Fruit fly (Drosophila melanogaster) whole organism, embryonic: Measurements from ENCODE around the gene CG7924.

ENCODE experiments used
- Bgb ChIP-seq: fragments of 200-800 bp; sonication (Bioruptor generic); IDR thresholded peaks from 2 replicates; pipeline ENCODE4 v1.3.6; 2022; ENCODE audit warnings: missing biosample characterization, missing genetic modification characterization; ENCODE audit not compliant: partially characterized antibody
- CG10209 ChIP-seq: fragments of 200-800 bp; sonication (Bioruptor generic); optimal IDR thresholded peaks from 3 replicates; lab custom pipeline; 2017; ENCODE audit warnings: missing biosample characterization, mild to moderate bottlenecking, missing genetic modification characterization, missing genetic modification reagents
- CG10565 ChIP-seq: fragments of 200-800 bp; sonication (Bioruptor generic); optimal IDR thresholded peaks from 3 replicates; lab custom pipeline; 2016; ENCODE audit warnings: missing biosample characterization, mild to moderate bottlenecking, missing genetic modification characterization
- CG12071 ChIP-seq: fragments of 200-800 bp; sonication (Bioruptor generic); optimal IDR thresholded peaks from 3 replicates; lab custom pipeline; 2018; ENCODE audit warnings: missing biosample characterization, mild to moderate bottlenecking, missing genetic modification characterization
- CG13287 ChIP-seq: fragments of 200-800 bp; sonication (Bioruptor generic); IDR thresholded peaks from 2 replicates; pipeline ENCODE4 v1.3.6; 2022; ENCODE audit warnings: missing biosample characterization, missing genetic modification characterization; ENCODE audit not compliant: partially characterized antibody
- CG13424 ChIP-seq: fragments of 200-800 bp; sonication (Bioruptor generic); optimal IDR thresholded peaks from 2 replicates; lab custom pipeline; 2019; ENCODE audit warnings: missing biosample characterization, mild to moderate bottlenecking, missing genetic modification characterization, moderate library complexity
- CG14014 ChIP-seq: fragments of 200-800 bp; sonication (Bioruptor generic); IDR thresholded peaks from 2 replicates; pipeline ENCODE4 v1.3.6; 2022; ENCODE audit warnings: missing biosample characterization, missing genetic modification characterization
- CG16815 ChIP-seq: fragments of 200-800 bp; sonication (Bioruptor generic); optimal IDR thresholded peaks from 3 replicates; lab custom pipeline; 2017; ENCODE audit warnings: missing biosample characterization, mild to moderate bottlenecking, missing genetic modification characterization
- CG17361 ChIP-seq: fragments of 200-800 bp; sonication (Bioruptor generic); IDR thresholded peaks from 3 replicates; pipeline ENCODE4 v1.3.6; 2022; ENCODE audit warnings: missing biosample characterization, missing genetic modification characterization
- CG17612 ChIP-seq: fragments of 200-800 bp; sonication (Bioruptor generic); IDR thresholded peaks from 2 replicates; pipeline ENCODE4 v1.3.6; 2022; ENCODE audit warnings: missing biosample characterization, missing genetic modification characterization
- CG18599 ChIP-seq: fragments of 200-800 bp; sonication (Bioruptor generic); optimal IDR thresholded peaks from 3 replicates; lab custom pipeline; 2017; ENCODE audit warnings: missing biosample characterization, missing genetic modification characterization, mild to moderate bottlenecking, moderate library complexity, missing genetic modification reagents
- CG18619 ChIP-seq: fragments of 200-800 bp; sonication (Bioruptor generic); optimal IDR thresholded peaks from 3 replicates; lab custom pipeline; 2017; ENCODE audit warnings: missing biosample characterization, mild to moderate bottlenecking, missing genetic modification characterization
- CG2678 ChIP-seq: fragments of 200-800 bp; sonication (Bioruptor generic); optimal IDR thresholded peaks from 3 replicates; lab custom pipeline; 2019; ENCODE audit warnings: missing biosample characterization, mild to moderate bottlenecking, missing genetic modification characterization, moderate library complexity
- CG2712 ChIP-seq: fragments of 200-800 bp; optimal IDR thresholded peaks from 3 replicates; lab custom pipeline; 2019; ENCODE audit warnings: missing biosample characterization, mild to moderate bottlenecking, missing genetic modification characterization, moderate library complexity
- CG31441 ChIP-seq: fragments of 200-800 bp; sonication (Bioruptor generic); IDR thresholded peaks from 2 replicates; pipeline ENCODE4 v1.3.6; 2022; ENCODE audit warnings: missing biosample characterization, missing genetic modification characterization
- CG34376 ChIP-seq: fragments of 200-800 bp; sonication (Bioruptor generic); optimal IDR thresholded peaks from 2 replicates; lab custom pipeline; 2018; ENCODE audit warnings: missing biosample characterization, mild to moderate bottlenecking, missing genetic modification characterization
- CG43689 ChIP-seq: fragments of 200-800 bp; sonication (Bioruptor generic); IDR thresholded peaks from 2 replicates; pipeline ENCODE4 v1.3.6; 2022; ENCODE audit warnings: missing biosample characterization, missing genetic modification characterization
- CG6689 ChIP-seq: fragments of 200-800 bp; sonication (Bioruptor generic); IDR thresholded peaks from 2 replicates; pipeline ENCODE4 v1.3.6; 2022; ENCODE audit warnings: missing biosample characterization, missing genetic modification characterization
- CG6791 ChIP-seq: fragments of 200-800 bp; sonication (Bioruptor generic); IDR thresholded peaks from 3 replicates; pipeline ENCODE4 v1.3.6; 2022; ENCODE audit warnings: missing biosample characterization, missing genetic modification characterization; ENCODE audit not compliant: partially characterized antibody
- CG6813 ChIP-seq: fragments of 200-800 bp; sonication (Bioruptor generic); optimal IDR thresholded peaks from 2 replicates; lab custom pipeline; 2017; ENCODE audit warnings: missing biosample characterization, missing genetic modification characterization, mild to moderate bottlenecking, moderate library complexity, missing genetic modification reagents
- CG6854 ChIP-seq: fragments of 200-800 bp; sonication (Bioruptor generic); optimal IDR thresholded peaks from 3 replicates; lab custom pipeline; 2017; ENCODE audit warnings: missing biosample characterization, mild to moderate bottlenecking, missing genetic modification characterization
- CG8924 ChIP-seq: fragments of 200-800 bp; optimal IDR thresholded peaks from 3 replicates; lab custom pipeline; 2019; ENCODE audit warnings: missing biosample characterization, mild to moderate bottlenecking, missing genetic modification characterization, moderate library complexity
- CG9437 ChIP-seq: fragments of 200-800 bp; sonication (Bioruptor generic); optimal IDR thresholded peaks from 2 replicates; lab custom pipeline; 2018; ENCODE audit warnings: missing biosample characterization, mild to moderate bottlenecking, missing genetic modification characterization
- D19A ChIP-seq: fragments of 200-800 bp; optimal IDR thresholded peaks from 3 replicates; lab custom pipeline; 2019; ENCODE audit warnings: missing biosample characterization, mild to moderate bottlenecking, missing genetic modification characterization, moderate library complexity
- Drgx ChIP-seq: fragments of 200-800 bp; sonication (Bioruptor generic); IDR thresholded peaks from 2 replicates; pipeline ENCODE4 v1.3.6; 2022; ENCODE audit warnings: missing biosample characterization, missing genetic modification characterization
- H2.0 ChIP-seq: fragments of 200-800 bp; sonication (Bioruptor generic); IDR thresholded peaks from 2 replicates; pipeline ENCODE4 v1.3.6; 2022; ENCODE audit warnings: missing biosample characterization, missing genetic modification characterization
- HLHmδ ChIP-seq: fragments of 200-800 bp; sonication (Bioruptor generic); optimal IDR thresholded peaks from 2 replicates; lab custom pipeline; 2018; ENCODE audit warnings: missing biosample characterization, mild to moderate bottlenecking, missing genetic modification characterization, moderate library complexity
- Hmx ChIP-seq: fragments of 200-800 bp; sonication (Bioruptor generic); optimal IDR thresholded peaks from 2 replicates; lab custom pipeline; 2016; ENCODE audit warnings: missing biosample characterization, missing genetic modification characterization
- Jarid2 ChIP-seq: fragments of 200-800 bp; sonication (Bioruptor generic); optimal IDR thresholded peaks from 3 replicates; lab custom pipeline; 2017; ENCODE audit warnings: mild to moderate bottlenecking, missing biosample characterization, missing genetic modification reagents, missing genetic modification characterization
- Nf-YC ChIP-seq: fragments of 200-800 bp; optimal IDR thresholded peaks from 3 replicates; lab custom pipeline; 2019; ENCODE audit warnings: missing biosample characterization, mild to moderate bottlenecking, missing genetic modification characterization, moderate library complexity
- Opbp ChIP-seq: fragments of 200-800 bp; sonication (Bioruptor generic); IDR thresholded peaks from 3 replicates; pipeline ENCODE4 v1.3.6; 2022; ENCODE audit warnings: missing biosample characterization, missing genetic modification characterization; ENCODE audit not compliant: partially characterized antibody
- Xbp1 ChIP-seq: fragments of 200-800 bp; sonication (Bioruptor generic); optimal IDR thresholded peaks from 3 replicates; lab custom pipeline; 2016; ENCODE audit warnings: missing biosample characterization, mild to moderate bottlenecking, missing genetic modification characterization
- abd-A ChIP-seq: fragments of 200-800 bp; sonication (Bioruptor generic); optimal IDR thresholded peaks from 3 replicates; lab custom pipeline; 2019; ENCODE audit warnings: missing biosample characterization, mild to moderate bottlenecking, missing genetic modification characterization, moderate library complexity
- al ChIP-seq: fragments of 200-800 bp; sonication (Bioruptor generic); IDR thresholded peaks from 2 replicates; pipeline ENCODE4 v1.3.6; 2022; ENCODE audit warnings: missing biosample characterization, missing genetic modification characterization
- disco-r ChIP-seq: fragments of 200-800 bp; sonication (Bioruptor generic); optimal IDR thresholded peaks from 2 replicates; lab custom pipeline; 2016; ENCODE audit warnings: missing biosample characterization, missing genetic modification characterization
- dpn ChIP-seq, 2 experiments: fragments of 200-800 bp; sonication (Bioruptor generic); optimal IDR thresholded peaks; 3 replicates each; lab custom pipeline; 2016; ENCODE audit warnings: missing biosample characterization in 2 of 2, missing genetic modification characterization in 2 of 2
- kay ChIP-seq: fragments of 200-800 bp; sonication (Bioruptor generic); optimal IDR thresholded peaks from 2 replicates; lab custom pipeline; 2016; ENCODE audit warnings: missing biosample characterization, missing genetic modification characterization
- kni ChIP-seq: fragments of 200-800 bp; sonication (Bioruptor generic); optimal IDR thresholded peaks from 3 replicates; lab custom pipeline; 2017; ENCODE audit warnings: mild to moderate bottlenecking, missing biosample characterization, missing genetic modification reagents, missing genetic modification characterization
- lab ChIP-seq: fragments of 200-800 bp; sonication (Bioruptor generic); optimal IDR thresholded peaks from 3 replicates; lab custom pipeline; 2017; ENCODE audit warnings: missing biosample characterization, missing genetic modification characterization, mild to moderate bottlenecking, moderate library complexity, missing genetic modification reagents
- nau ChIP-seq: fragments of 200-800 bp; sonication (Bioruptor generic); optimal IDR thresholded peaks from 3 replicates; lab custom pipeline; 2017; ENCODE audit warnings: missing biosample characterization, mild to moderate bottlenecking, missing genetic modification characterization, missing genetic modification reagents
- nmo ChIP-seq: fragments of 200-800 bp; sonication (Bioruptor generic); optimal IDR thresholded peaks from 2 replicates; lab custom pipeline; 2018; ENCODE audit warnings: missing biosample characterization, mild to moderate bottlenecking, missing genetic modification characterization, moderate library complexity
- row ChIP-seq: fragments of 200-800 bp; sonication (Bioruptor generic); IDR thresholded peaks from 3 replicates; pipeline ENCODE4 v1.3.6; 2022; ENCODE audit warnings: missing biosample characterization, missing genetic modification characterization
- sens-2 ChIP-seq: fragments of 200-800 bp; sonication (Bioruptor generic); IDR thresholded peaks from 2 replicates; pipeline ENCODE4 v1.3.6; 2022; ENCODE audit warnings: missing biosample characterization, missing genetic modification characterization
- stwl ChIP-seq: fragments of 200-800 bp; sonication (Bioruptor generic); optimal IDR thresholded peaks from 3 replicates; lab custom pipeline; 2018; ENCODE audit warnings: missing biosample characterization, mild to moderate bottlenecking, missing genetic modification characterization, moderate library complexity
- tgo ChIP-seq: fragments of 200-800 bp; sonication (Bioruptor generic); IDR thresholded peaks from 3 replicates; pipeline ENCODE4 v1.3.6; 2022; ENCODE audit warnings: missing biosample characterization, missing genetic modification characterization
- trem ChIP-seq: fragments of 200-800 bp; optimal IDR thresholded peaks from 3 replicates; lab custom pipeline; 2019; ENCODE audit warnings: missing biosample characterization, mild to moderate bottlenecking, missing genetic modification characterization, moderate library complexity
- vvl ChIP-seq: fragments of 200-800 bp; sonication (Bioruptor generic); IDR thresholded peaks from 2 replicates; pipeline ENCODE4 v1.3.6; 2022; ENCODE audit warnings: missing biosample characterization, missing genetic modification characterization

CG7924 gene

DNA sequence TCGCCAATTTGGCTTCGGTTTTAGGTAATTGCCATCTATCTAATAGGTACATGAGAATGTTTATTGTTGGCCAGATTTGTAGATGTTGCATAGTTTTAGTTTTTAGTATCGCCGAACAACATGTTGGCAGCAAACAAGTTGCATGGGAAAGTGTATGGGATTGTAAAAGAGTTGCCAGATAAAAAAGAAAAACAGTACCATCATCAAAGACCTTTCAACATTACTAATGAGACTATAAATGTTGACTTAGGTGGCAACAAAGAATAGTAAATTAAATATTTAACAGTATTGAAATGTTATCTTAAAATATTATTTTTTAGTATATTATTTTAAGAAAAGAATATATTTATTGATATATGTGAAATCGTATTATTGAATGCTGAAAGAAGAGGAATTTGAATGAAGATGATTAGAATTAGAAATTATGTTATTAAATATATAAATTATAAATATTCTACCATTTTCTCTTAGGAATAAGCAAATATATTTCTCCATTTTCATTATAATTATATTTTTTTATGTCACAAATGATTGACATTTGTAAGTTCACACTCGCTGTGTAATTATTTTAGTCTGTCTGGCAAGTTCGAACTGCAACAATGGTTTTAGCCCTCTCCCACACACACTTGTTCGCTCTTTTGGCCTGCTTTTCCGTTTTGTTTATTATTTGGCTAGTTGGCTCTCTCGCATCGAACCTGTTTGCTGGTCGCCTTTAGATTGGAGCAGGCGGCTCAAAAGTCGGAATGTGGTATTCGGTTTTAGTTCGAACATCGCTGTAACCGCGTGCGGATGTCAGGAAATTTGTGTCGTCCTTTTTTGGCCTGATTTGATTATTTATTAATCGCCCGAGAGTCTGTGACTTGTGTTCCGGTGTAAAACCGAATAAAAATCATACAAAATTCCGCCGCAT, 28.4 kb upstream of the CG7924 start (continued):
- TF ChIP-seq CG9437 (GFP tag; lab: Kevin White, UChicago) (peak; percentile 40), Jarid2 (peak; percentile 93), vvl (GFP tag; lab: Robert Waterston, UW) (peak; percentile 36; the same call in 1 of the 2 replicates), D19A (tag; lab: Kevin White, UChicago) (peak; percentile 25), CG2712 (tag; lab: Kevin White, UChicago) (peak; percentile 37), CG6813 (peak; percentile 22), Hmx (GFP tag; lab: Kevin White, UChicago) (no peak), kni (GFP tag; lab: Kevin White, UChicago) (peak; percentile 38), CG6791 (GFP tag; lab: Robert Waterston, UW) (0 out of 3 replicates have a peak, but pooled peaks have one; percentile 13), lab (GFP tag; lab: Kevin White, UChicago) (peak; percentile 40), Opbp (GFP tag; lab: Robert Waterston, UW) (no peak), CG16815 (no peak), Bgb (GFP tag; lab: Robert Waterston, UW) (peak; percentile 58; the same call in 1 of the 2 replicates), trem (tag; lab: Kevin White, UChicago) (peak; percentile 27), Xbp1 (peak; percentile 37), CG17361 (GFP tag; lab: Robert Waterston, UW) (peak; percentile 63; the same call in 2 of the 3 replicates), al (GFP tag; lab: Robert Waterston, UW) (no peak), CG18619 (peak; percentile 19), H2.0 (GFP tag; lab: Robert Waterston, UW) (peak; percentile 44; the same call in 1 of the 2 replicates), Drgx (peak; percentile 56; the same call in 1 of the 2 replicates), tgo (GFP tag; lab: Robert Waterston, UW) (peak; percentile 43; the same call in 1 of the 3 replicates), CG12071 (peak; percentile 9), row (GFP tag; lab: Robert Waterston, UW) (peak; percentile 76), CG10209 (GFP tag; lab: Kevin White, UChicago) (peak; percentile 50), disco-r (GFP tag; lab: Kevin White, UChicago) (no peak), CG6689 (peak; percentile 31; the same call in 1 of the 2 replicates), kay (GFP tag; lab: Kevin White, UChicago) (no peak), CG14014 (GFP tag; lab: Robert Waterston, UW) (0 out of 2 replicates have a peak, but pooled peaks have one; percentile 11), nmo (GFP tag; lab: Kevin White, UChicago) (peak; percentile 27), nau (GFP tag; lab: Kevin White, UChicago) (peak; percentile 31), CG34376 (GFP tag; lab: Kevin White, UChicago) (peak; percentile 19), CG13424 (tag; lab: Kevin White, UChicago) (peak; percentile 55), CG17612 (GFP tag; lab: Robert Waterston, UW) (no peak), CG2678 (tag; lab: Kevin White, UChicago) (peak; percentile 73), CG8924 (tag; lab: Kevin White, UChicago) (peak; percentile 6), HLHmδ (GFP tag; lab: Kevin White, UChicago) (no peak), abd-A (tag; lab: Kevin White, UChicago) (peak; percentile 39), stwl (tag; lab: Kevin White, UChicago) (peak; percentile 33), CG18599 (GFP tag; lab: Kevin White, UChicago) (peak; percentile 32), CG43689 (GFP tag; lab: Robert Waterston, UW) (no peak), CG10565 (no peak), CG6854 (GFP tag; lab: Kevin White, UChicago) (no peak), sens-2 (GFP tag; lab: Robert Waterston, UW) (no peak), dpn (GFP tag; optimal IDR thresholded peaks at IDR 0.05; lab: Kevin White, UChicago) (peak; percentile 3 to 15), Nf-YC (tag; lab: Kevin White, UChicago) (peak; percentile 3), CG31441 (GFP tag; lab: Robert Waterston, UW) (peak; percentile 65), CG13287 (GFP tag; lab: Robert Waterston, UW) (peak; percentile 49; the same call in 1 of the 2 replicates)
